Worm (Caenorhabditis elegans) whole organism, L4/young adult: ENCODE results near the gene smu-2.

Source experiments
- W03F9.2 ChIP-seq: fragments of 150-350 bp; optimal IDR thresholded peaks from 2 replicates; lab custom pipeline; 2014; ENCODE audit warnings: missing biosample characterization, missing genetic modification characterization
- dao-5 ChIP-seq: sonication (generic microtip); optimal IDR thresholded peaks from 2 replicates; lab custom pipeline; 2016; ENCODE audit warnings: missing genotype, missing genetic modification characterization, moderate library complexity, missing compliant biosample characterization
- him-1 ChIP-seq: sonication (generic microtip); optimal IDR thresholded peaks from 2 replicates; lab custom pipeline; 2016; ENCODE audit warnings: missing genotype, missing genetic modification reagents, missing genetic modification characterization, missing compliant biosample characterization

DNA sequence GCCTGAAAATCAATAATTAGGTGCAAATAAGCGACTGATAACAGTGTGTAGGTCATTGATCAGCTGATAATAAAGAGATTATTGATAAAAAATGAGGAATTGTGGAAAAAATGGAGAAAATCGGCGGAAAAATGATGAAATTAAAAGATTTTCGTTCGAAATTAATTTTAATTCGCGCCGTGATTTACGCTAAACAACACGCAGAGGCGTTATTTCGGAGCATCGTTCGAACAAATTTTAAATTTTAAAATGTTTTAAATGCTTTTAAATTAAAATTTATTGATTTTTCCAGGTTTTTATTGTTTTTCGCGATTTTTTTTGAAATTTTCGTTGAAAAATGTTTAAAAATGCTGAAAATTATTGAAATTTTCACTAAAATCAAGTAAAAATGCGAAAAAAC is 17.2 kb downstream of the smu-2 start, which contains the start of gene Y49F6B.9:
- no peak for TF ChIP-seq him-1 (tag; lab: Kevin White, UChicago)
- TF ChIP-seq W03F9.2 (tag; lab: Kevin White, UChicago), result no peak
- no peak for TF ChIP-seq dao-5
